Worm (Caenorhabditis elegans): ENCODE data around the gene tba-8.

The tba-8 gene

DNA sequence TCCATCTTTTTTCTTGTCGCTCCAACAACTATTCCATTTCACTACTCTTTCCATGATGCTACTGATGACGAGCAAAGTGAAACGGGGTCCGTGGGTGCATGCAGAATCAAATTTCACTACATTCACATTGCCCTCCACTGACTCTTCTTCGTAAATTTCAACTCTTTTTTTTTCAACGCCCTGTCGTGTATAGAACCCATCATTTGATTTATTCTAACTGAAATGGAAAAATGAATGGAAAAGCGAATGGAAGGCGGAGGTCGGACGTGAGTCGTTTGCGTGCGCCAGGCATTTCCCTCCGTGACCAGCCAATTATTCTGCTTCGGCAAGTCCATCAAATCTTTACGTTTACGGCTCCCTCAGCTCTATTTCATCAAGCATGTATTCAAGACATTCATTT, 14.3 kb downstream of the tba-8 start:
- no peak for TF ChIP-seq flt-1 (GFP tag; IDR thresholded peaks at IDR 0.05)
- no peak for TF ChIP-seq klf-2 (GFP tag; conservative IDR thresholded peaks at IDR 0.05)
- TF ChIP-seq ztf-23 (GFP tag; IDR thresholded peaks at IDR 0.05), result no peak

- TF ChIP-seq ztf-23 (GFP tag; IDR thresholded peaks at IDR 0.05) (no peak), T22C8.4 (GFP tag; IDR thresholded peaks at IDR 0.05) (no peak), ztf-29 (GFP tag; IDR thresholded peaks at IDR 0.05) (no peak), cog-1 (tag; optimal IDR thresholded peaks at IDR 0.05) (peak; percentile 32), klf-2 (GFP tag; conservative IDR thresholded peaks at IDR 0.05) (no peak), tab-1 (GFP tag; IDR thresholded peaks at IDR 0.05) (no peak), ref-1 (GFP tag; conservative IDR thresholded peaks at IDR 0.05) (no peak), flt-1 (GFP tag; IDR thresholded peaks at IDR 0.05) (no peak), med-1 (GFP tag; optimal IDR thresholded peaks at IDR 0.05; ENCODE audit: insufficient read depth) (no peak)
Measured at ce11 chrX:9441512-9441911, 16.6 kb downstream of the tba-8 start, which contains the start of gene memb-1. Gene memb-1 (minus strand): TSS chrX:9441571.

ce11 chrX:9436843-9437312, 21.3 kb downstream of the tba-8 start, which contains the start of gene tbb-4:
Gene tbb-4 (minus strand): TSS chrX:9436893.
- no peak for TF ChIP-seq med-1 (GFP tag; optimal IDR thresholded peaks at IDR 0.05; ENCODE audit: insufficient read depth)
- no peak for TF ChIP-seq klf-2 (GFP tag; conservative IDR thresholded peaks at IDR 0.05)
- TF ChIP-seq ztf-23 (GFP tag; IDR thresholded peaks at IDR 0.05), result no peak
- TF ChIP-seq flt-1 (GFP tag; IDR thresholded peaks at IDR 0.05), result no peak
- TF ChIP-seq tab-1 (GFP tag; IDR thresholded peaks at IDR 0.05), result no peak
- TF ChIP-seq ztf-29 (GFP tag; IDR thresholded peaks at IDR 0.05), result no peak
- no peak for TF ChIP-seq cog-1 (tag; optimal IDR thresholded peaks at IDR 0.05)
- no peak for TF ChIP-seq ref-1 (GFP tag; conservative IDR thresholded peaks at IDR 0.05)
- no peak for TF ChIP-seq T22C8.4 (GFP tag; IDR thresholded peaks at IDR 0.05)

ce11 chrX:9431002-9431482, 27.1 kb downstream of the tba-8 start, which contains the start of gene B0272.3:
Gene B0272.3 (plus strand): TSS chrX:9431432.
- TF ChIP-seq cog-1 (tag; optimal IDR thresholded peaks at IDR 0.05) (peak; percentile 17), flt-1 (GFP tag; IDR thresholded peaks at IDR 0.05) (no peak)

ce11 chrX:9428059-9428458, 30.1 kb downstream of the tba-8 start, which contains the start of gene B0272.4:
Gene B0272.4 (plus strand): TSS chrX:9428431.
- TF ChIP-seq ztf-23 (GFP tag; IDR thresholded peaks at IDR 0.05) (no peak), med-1 (GFP tag; optimal IDR thresholded peaks at IDR 0.05; ENCODE audit: insufficient read depth) (no peak), T22C8.4 (GFP tag; IDR thresholded peaks at IDR 0.05) (no peak), flt-1 (GFP tag; IDR thresholded peaks at IDR 0.05) (no peak), tab-1 (GFP tag; IDR thresholded peaks at IDR 0.05) (no peak), ref-1 (GFP tag; conservative IDR thresholded peaks at IDR 0.05) (no peak), klf-2 (GFP tag; conservative IDR thresholded peaks at IDR 0.05) (no peak), cog-1 (tag; optimal IDR thresholded peaks at IDR 0.05) (no peak), ztf-29 (GFP tag; IDR thresholded peaks at IDR 0.05) (no peak)

- TF ChIP-seq med-1 (GFP tag; optimal IDR thresholded peaks at IDR 0.05; ENCODE audit: insufficient read depth), result no peak
- TF ChIP-seq flt-1 (GFP tag; IDR thresholded peaks at IDR 0.05), result no peak
- no peak for TF ChIP-seq T22C8.4 (GFP tag; IDR thresholded peaks at IDR 0.05)
- no peak for TF ChIP-seq tab-1 (GFP tag; IDR thresholded peaks at IDR 0.05)
- no peak for TF ChIP-seq klf-2 (GFP tag; conservative IDR thresholded peaks at IDR 0.05)
- no peak for TF ChIP-seq cog-1 (tag; optimal IDR thresholded peaks at IDR 0.05)
- no peak for TF ChIP-seq ztf-23 (GFP tag; IDR thresholded peaks at IDR 0.05)
- TF ChIP-seq ztf-29 (GFP tag; IDR thresholded peaks at IDR 0.05), result no peak
- TF ChIP-seq ref-1 (GFP tag; conservative IDR thresholded peaks at IDR 0.05), result no peak
Measured at ce11 chrX:9417948-9418347, 40.2 kb downstream of the tba-8 start.

DNA sequence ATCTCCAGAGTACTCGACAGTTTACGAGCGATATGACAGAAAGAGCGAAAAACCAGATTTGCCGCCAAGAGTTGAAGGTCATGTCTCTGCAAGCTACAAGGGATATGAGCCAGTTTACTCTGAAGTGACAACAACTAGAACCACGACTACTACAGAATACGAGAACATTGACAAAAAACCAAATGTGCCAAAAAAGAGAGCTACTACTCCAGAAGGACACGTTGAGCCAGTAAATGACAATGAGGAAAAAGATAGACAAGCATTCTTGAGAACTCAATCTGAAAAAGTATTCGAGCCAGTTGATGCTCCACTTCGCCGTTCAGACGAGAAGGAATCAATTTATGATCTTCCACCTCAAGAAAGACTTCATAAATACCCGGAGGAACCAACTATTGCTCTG, 40.8 kb downstream of the tba-8 start:
- TF ChIP-seq cog-1 (tag; optimal IDR thresholded peaks at IDR 0.05) (no peak), flt-1 (GFP tag; IDR thresholded peaks at IDR 0.05) (no peak), ref-1 (GFP tag; conservative IDR thresholded peaks at IDR 0.05) (no peak), ztf-23 (GFP tag; IDR thresholded peaks at IDR 0.05) (no peak), ztf-29 (GFP tag; IDR thresholded peaks at IDR 0.05) (no peak), klf-2 (GFP tag; conservative IDR thresholded peaks at IDR 0.05) (no peak), tab-1 (GFP tag; IDR thresholded peaks at IDR 0.05) (no peak), T22C8.4 (GFP tag; IDR thresholded peaks at IDR 0.05) (no peak), med-1 (GFP tag; optimal IDR thresholded peaks at IDR 0.05; ENCODE audit: insufficient read depth) (no peak)

DNA sequence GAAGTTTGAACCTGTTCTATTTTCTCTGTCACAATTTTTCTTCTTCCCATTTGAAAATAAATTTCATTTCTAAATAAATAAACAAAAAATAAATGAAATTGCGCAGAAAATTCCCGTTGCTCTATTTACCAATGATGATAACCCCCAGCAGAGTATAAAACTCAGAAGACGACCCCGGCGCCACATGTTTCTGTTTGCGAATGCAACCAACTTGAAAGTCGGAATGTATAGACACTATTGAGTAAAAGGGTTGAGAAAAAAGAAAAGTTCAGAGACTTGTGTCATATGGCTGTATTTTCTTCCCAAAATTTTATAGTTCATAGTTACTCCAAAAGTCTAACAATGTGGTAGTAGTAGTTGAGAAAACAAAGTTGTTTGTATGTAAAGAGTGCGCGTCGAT, 46.5 kb downstream of the tba-8 start:
- no peak for TF ChIP-seq flt-1 (GFP tag; IDR thresholded peaks at IDR 0.05)
- no peak for TF ChIP-seq klf-2 (GFP tag; conservative IDR thresholded peaks at IDR 0.05)
- TF ChIP-seq ref-1 (GFP tag; conservative IDR thresholded peaks at IDR 0.05), result no peak
- TF ChIP-seq cog-1 (tag; optimal IDR thresholded peaks at IDR 0.05), result no peak
- no peak for TF ChIP-seq ztf-29 (GFP tag; IDR thresholded peaks at IDR 0.05)
- no peak for TF ChIP-seq ztf-23 (GFP tag; IDR thresholded peaks at IDR 0.05)
- TF ChIP-seq T22C8.4 (GFP tag; IDR thresholded peaks at IDR 0.05), result no peak
- no peak for TF ChIP-seq med-1 (GFP tag; optimal IDR thresholded peaks at IDR 0.05; ENCODE audit: insufficient read depth)

DNA sequence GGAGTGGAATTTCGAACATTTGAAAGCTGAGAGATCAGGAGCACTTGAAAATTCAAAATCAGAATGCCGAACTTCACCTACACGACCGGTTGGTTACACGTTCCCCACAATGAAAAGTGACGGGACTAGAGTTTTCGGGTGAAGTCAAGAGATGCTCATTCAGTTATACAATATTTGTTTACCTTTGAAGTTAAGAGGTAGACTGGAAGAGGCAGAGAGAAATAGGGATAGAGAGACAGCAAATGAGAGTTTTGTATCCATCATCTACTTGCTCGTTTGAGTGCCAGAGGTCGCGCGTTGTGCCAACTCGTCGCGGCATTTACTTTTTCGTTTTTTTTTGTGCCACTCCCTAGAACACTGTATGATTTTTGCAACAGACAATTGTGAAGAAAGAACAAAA, 47.4 kb downstream of the tba-8 start:
- TF ChIP-seq T22C8.4 (GFP tag; IDR thresholded peaks at IDR 0.05), result no peak
- no peak for TF ChIP-seq ref-1 (GFP tag; conservative IDR thresholded peaks at IDR 0.05)
- no peak for TF ChIP-seq ztf-23 (GFP tag; IDR thresholded peaks at IDR 0.05)
- no peak for TF ChIP-seq med-1 (GFP tag; optimal IDR thresholded peaks at IDR 0.05; ENCODE audit: insufficient read depth)
- no peak for TF ChIP-seq flt-1 (GFP tag; IDR thresholded peaks at IDR 0.05)
- TF ChIP-seq ztf-29 (GFP tag; IDR thresholded peaks at IDR 0.05), result no peak
- TF ChIP-seq tab-1 (GFP tag; IDR thresholded peaks at IDR 0.05), result no peak
- no peak for TF ChIP-seq cog-1 (tag; optimal IDR thresholded peaks at IDR 0.05)
- no peak for TF ChIP-seq klf-2 (GFP tag; conservative IDR thresholded peaks at IDR 0.05)

DNA sequence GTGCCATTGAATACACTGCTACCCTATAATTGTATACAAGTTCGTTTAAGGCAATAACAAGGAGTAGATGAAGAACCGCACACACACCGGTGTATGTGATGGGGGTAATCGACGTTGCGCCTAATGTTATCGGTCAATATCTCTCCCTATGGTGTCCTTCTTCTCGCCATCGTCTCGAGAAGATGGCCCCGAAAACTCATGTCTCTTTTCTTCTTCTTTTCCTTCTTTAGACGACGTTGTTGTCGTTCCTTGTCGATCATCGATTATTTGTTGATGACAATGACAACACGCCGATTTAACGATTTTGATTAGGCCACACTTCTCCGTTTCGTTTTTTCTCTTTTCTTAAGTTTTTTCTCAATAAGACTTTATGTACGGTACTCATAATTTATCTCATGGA, 49.0 kb downstream of the tba-8 start:
- no peak for TF ChIP-seq T22C8.4 (GFP tag; IDR thresholded peaks at IDR 0.05)
- no peak for TF ChIP-seq ztf-29 (GFP tag; IDR thresholded peaks at IDR 0.05)
- no peak for TF ChIP-seq ztf-23 (GFP tag; IDR thresholded peaks at IDR 0.05)
- no peak for TF ChIP-seq klf-2 (GFP tag; conservative IDR thresholded peaks at IDR 0.05)
- TF ChIP-seq cog-1 (tag; optimal IDR thresholded peaks at IDR 0.05), result no peak
- TF ChIP-seq ref-1 (GFP tag; conservative IDR thresholded peaks at IDR 0.05), result no peak
- no peak for TF ChIP-seq med-1 (GFP tag; optimal IDR thresholded peaks at IDR 0.05; ENCODE audit: insufficient read depth)
- TF ChIP-seq tab-1 (GFP tag; IDR thresholded peaks at IDR 0.05), result no peak
- TF ChIP-seq flt-1 (GFP tag; IDR thresholded peaks at IDR 0.05), result no peak
